Fruit fly (Drosophila melanogaster): ENCODE measurements around the gene CG9114.

DNA sequence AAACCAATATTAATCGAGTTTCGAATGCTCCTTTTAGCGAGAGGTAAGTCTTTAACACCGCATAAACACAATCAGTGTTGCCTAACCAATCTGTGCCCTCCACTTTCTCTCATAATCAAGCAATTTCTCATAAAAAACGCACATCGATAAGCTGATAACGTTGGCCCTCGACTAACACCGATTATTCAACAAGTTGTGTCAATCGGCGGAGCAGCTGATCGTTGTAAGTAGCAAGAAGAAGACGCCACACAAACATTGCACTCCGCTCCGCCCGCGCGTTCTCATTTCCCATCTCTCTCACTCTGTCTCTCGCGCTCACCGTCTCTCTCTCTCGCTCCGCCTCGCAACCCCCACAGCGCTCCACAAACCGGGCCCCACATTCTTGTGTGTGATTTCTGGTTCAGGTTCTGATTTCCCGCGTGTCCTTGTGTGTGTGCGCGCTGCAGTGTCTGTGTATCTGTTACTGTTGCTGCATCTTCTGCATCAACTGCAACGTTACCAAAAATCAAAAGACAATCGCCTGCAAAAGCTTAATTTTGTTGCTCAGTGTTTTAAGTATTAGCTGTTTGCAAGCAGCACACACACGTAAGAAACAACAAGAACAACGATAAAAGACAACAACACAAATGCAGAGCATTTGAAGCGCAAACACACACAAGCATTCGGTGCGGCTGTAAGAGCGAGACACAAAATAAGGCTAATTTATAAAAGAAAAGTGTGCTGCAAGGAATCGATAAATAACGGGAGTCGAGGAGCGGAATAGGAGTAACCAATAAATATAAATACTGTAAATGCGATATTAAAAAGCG is at the start of gene CG9114, which contains the start of gene HDAC6:
- peak; percentile 21 for TF ChIP-seq EcR (GFP tag; optimal IDR thresholded peaks at IDR 0.05)
- TF ChIP-seq CG12605 (GFP tag; IDR thresholded peaks at IDR 0.05), result peak; percentile 55
- peak; percentile 55 for TF ChIP-seq CG32121 (GFP tag; IDR thresholded peaks at IDR 0.05)
- no peak for TF ChIP-seq Snoo (tag; optimal IDR thresholded peaks at IDR 0.05)
- no peak for TF ChIP-seq CG10348 (GFP tag; IDR thresholded peaks at IDR 0.05)
- TF ChIP-seq gl (tag; optimal IDR thresholded peaks at IDR 0.05), result no peak
- no peak for TF ChIP-seq CG34367 (tag; optimal IDR thresholded peaks at IDR 0.05)
- TF ChIP-seq fd96Ca (GFP tag; IDR thresholded peaks at IDR 0.05), result peak; percentile 48; the same call in 2 of the 3 replicates
- TF ChIP-seq D1 (tag; optimal IDR thresholded peaks at IDR 0.05), result no peak
